Worm (Caenorhabditis elegans) whole organism, dauer: ENCODE measurements around the gene penr-1.

Experiments used
- unc-62 ChIP-seq: sonication (generic microtip); optimal IDR thresholded peaks from 2 replicates; lab custom pipeline; 2017; ENCODE audit warnings: missing biosample characterization, missing genetic modification reagents, missing genetic modification characterization

Gene penr-1

DNA sequence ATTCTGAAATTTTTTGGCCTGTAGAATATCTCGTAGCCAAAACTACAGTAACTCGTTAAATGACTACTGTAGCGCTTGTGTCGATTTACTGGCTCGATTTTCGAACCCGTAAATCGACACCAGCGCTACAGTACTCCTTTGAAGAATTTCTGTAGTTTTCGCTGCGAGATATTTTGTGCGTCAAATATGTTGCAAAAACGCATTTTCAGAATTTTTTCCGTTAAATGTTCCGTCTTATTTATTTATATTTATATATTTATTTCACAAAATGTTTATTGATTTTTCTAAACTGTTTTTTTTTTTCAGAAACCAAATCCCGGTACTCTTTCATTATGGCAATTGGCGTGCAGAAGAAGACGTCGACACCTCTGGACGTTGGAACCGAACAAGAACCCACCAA, 4.5 kb downstream of the penr-1 start, which contains the start of gene natc-2:
TSS of gene natc-2 (plus strand) at position 301 of the 400 bp plus-strand sequence.
- TF ChIP-seq unc-62 (GFP tag; lab: Kevin White, UChicago) = no peak

DNA sequence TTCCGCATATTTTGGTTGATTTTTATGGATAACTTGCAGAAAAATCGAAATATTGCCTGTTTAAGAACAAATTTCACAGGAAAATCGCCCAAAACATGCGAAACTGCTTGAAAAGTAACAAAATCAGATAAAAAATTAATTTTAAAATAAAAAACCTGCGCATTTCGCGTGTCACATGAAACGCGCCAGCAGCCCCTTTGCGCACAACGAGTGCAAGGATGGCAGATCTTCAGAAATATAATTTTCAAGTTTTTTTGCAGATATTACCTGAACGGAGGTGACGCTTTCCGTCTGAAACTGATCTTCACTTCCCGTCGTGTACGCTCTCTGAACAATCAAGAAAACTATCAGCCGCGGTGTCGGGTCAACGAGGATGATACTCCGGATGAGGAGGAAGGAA, 5.7 kb downstream of the penr-1 start:
- TF ChIP-seq unc-62 (GFP tag; lab: Kevin White, UChicago) = no peak

DNA sequence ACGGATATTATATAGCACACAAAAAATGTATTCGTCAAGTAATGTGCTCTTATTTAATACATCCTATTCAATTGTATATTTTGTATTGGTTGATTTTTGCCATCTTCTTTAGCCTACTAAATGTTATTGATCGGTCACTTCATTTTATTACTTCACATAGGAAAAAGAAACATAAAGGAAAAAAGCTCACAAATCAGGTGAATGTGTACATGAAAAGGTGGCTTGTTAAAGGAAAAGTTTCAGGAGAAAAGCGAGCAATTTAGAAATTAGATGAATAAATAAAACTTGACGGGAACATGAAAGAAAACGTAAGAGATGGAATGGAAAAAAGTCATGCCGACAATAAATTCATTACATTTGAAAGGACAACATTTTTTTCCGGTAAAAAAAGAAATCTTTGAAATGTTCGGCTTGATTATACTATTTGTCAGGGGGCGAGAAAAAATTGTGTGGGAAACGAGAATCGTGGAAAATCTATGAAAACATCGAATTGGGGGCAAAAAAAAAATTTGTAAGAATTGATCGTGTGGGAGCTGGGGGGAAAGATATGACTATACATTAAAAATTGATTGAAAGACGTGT, 6.2 kb downstream of the penr-1 start:
- TF ChIP-seq unc-62 (GFP tag; lab: Kevin White, UChicago) = no peak

DNA sequence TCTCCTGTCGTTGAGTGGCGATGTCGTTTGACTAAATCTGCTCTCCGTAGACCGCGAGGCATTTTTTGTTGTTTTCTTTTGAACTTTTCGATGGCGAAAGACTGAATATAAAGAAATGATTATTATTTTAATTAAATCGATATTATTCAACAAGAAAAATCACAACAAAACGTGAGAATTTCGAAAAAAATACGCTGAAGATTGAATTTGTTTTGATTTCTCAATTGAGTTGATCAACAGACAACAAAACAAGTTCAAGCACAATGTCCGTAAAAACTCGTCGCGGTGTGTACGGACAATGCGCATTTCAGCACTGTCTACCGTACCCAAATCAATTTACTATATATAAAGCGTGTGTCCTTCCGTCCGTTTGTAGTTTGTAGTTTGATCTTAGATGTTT, 8.7 kb downstream of the penr-1 start, which contains the start of gene B0238.9:
TSS of gene B0238.9 (minus strand) at position 101 of the 400 bp plus-strand sequence.
- TF ChIP-seq unc-62 (GFP tag; lab: Kevin White, UChicago) = no peak

DNA sequence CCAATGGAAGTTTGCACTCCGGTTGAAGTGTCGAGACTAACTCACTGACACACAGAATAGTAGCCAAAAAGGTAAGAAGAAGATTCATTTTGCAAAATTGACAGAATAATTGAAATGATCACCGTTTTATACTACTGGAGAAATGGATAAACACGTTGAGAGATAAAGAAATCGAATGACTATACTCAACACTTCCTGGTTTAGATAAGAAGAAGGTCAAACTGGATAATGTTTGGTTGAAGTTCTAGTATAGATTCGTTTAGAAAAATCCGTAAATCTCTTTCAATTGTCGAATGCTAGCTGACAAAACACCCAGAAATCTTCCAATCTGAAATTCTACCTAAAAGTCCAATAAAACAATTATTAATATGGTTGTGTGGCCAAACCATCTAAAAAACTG, 18.0 kb downstream of the penr-1 start, which contains the start of gene Y49G5A.1:
TSS of gene Y49G5A.1 (minus strand) at position 101 of the 400 bp plus-strand sequence.
- no peak for TF ChIP-seq unc-62 (GFP tag; lab: Kevin White, UChicago)

DNA sequence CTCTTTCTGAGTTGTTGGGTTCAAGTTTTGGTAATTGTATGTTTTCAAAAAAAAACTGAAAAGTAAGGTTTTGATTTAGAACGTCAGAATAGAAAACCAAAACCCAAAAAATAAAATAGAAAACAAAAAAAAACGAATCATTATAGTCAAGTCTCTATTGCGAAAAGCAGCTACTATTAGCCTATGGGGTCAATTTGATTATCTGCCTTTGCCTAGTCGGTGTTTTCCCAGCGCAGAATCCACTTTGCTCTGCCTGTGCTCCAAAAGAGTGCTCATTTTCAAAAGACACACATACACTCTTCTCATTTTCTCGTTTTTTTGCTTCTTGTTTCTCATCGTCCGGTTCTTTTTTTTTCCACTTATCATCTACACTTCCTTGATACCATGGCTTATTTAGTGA, 19.4 kb downstream of the penr-1 start:
- no peak for TF ChIP-seq unc-62 (GFP tag; lab: Kevin White, UChicago)

DNA sequence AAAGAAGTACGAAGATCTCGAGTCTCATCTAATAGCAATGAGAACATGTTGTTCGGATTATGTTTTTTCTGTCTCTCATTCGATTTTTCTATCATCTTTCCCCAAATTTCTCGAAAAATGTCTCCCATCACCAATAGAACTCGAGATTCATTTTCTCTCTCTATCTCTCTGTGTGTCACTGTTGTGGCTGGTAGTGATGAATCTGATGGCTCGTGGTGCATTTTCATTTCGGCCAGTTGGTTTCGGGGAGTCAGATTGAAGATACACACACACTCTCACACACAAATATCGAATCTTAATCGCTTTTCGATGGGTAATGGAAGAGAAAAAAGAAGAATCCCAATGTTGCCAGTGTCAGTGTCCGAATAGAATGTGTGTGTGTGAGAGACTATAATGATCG, 26.7 kb downstream of the penr-1 start:
- TF ChIP-seq unc-62 (GFP tag; lab: Kevin White, UChicago) = no peak

DNA sequence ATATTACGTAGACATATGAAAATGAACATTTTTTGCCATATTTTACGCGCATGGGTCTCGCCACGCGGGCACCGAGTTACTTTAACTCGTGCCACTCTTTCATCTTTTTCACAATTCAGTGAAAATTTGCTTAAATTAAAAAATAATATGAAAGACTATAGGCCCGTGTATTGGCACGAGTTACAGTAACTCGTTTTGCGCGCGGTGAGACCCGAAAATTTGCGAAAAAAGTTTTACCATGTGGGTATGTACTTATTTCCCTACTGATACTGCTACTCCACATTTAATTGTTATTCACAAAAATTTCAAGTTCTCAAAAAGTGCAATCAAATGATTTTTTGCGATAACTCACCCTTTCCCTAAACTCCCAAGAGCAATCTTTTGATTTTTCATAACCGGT, 28.5 kb downstream of the penr-1 start:
- TF ChIP-seq unc-62 (GFP tag; lab: Kevin White, UChicago) = no peak

DNA sequence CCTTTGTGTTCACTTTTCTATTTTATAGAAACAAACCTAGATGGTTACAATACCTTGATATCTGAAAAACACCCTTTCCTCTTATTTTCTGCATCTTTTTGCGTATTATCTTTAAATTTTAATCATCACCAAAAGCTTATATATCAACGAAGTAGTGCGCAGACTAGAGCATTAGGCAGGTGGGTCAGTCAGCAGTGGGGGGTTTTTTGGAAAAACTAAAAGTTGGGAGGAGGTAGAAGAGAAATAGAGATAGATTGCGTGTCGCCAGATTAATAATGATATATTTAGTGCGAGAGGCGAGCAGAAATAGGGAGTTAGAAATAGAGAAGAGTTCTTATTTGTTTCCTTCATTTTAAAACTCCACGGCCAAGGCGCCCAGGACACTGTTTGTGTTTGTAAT, 31.9 kb downstream of the penr-1 start:
- no peak for TF ChIP-seq unc-62 (GFP tag; lab: Kevin White, UChicago)

DNA sequence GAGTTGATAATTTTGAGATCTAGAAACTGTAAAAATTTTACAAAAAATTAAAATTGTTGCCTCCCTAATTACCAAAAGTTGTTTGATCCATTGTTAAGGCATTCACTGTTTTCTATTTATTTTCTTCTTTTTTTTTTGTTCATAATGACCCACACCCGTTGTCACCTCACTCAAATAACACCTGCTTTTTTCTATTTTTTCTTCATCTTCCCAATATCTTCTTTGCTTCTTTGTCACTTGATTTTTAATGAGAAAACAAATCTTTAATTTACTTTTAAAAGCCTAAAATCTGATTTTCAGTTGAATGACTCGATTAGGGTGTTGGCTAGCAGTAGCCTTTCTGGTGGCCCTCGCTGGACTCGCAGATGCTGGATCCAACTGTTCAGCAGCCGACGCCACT, 34.1 kb downstream of the penr-1 start, which contains the start of gene ncx-2:
TSS of gene ncx-2 (plus strand) at position 301 of the 400 bp plus-strand sequence.
- TF ChIP-seq unc-62 (GFP tag; lab: Kevin White, UChicago) = no peak

DNA sequence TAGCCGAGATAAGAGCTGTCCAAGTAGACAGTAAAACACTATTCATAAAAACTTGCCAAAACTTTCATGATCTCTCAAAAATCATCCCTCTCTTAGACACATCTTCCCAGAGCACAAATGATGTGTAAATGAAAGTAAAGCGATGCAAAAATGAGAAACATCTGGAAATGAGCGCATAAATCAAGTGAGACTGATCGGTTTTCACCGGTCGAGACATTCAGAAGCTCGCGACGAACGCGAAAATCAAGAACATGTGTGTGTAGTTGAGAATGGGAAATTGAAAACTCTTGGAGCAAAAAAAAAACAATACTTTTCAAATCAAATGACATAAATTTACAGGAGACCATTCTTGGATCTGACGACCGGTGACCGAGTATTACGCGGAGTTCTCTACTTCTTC, 35.1 kb downstream of the penr-1 start:
- TF ChIP-seq unc-62 (GFP tag; lab: Kevin White, UChicago) = no peak

DNA sequence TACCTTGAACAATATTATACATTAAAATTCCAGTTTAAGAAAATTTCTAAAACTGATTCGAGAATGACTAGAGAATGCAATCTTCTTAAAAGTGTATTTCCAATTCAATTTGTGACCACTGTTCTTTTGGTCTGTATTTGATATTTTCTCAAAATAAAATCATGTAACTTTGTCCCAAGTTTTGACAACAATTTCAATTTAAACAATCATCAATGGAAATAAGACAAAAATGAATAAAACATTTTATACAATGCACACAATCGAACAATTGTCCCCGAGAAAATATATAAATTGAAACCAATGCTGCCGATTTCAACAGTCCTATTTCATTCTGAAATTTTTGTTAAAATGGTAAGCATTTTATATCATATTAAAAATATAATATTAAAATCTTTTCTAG, 42.4 kb downstream of the penr-1 start, which contains the start of gene C10G8.4:
TSS of gene C10G8.4 (plus strand) at position 301 of the 400 bp plus-strand sequence.
- no peak for TF ChIP-seq unc-62 (GFP tag; lab: Kevin White, UChicago)

DNA sequence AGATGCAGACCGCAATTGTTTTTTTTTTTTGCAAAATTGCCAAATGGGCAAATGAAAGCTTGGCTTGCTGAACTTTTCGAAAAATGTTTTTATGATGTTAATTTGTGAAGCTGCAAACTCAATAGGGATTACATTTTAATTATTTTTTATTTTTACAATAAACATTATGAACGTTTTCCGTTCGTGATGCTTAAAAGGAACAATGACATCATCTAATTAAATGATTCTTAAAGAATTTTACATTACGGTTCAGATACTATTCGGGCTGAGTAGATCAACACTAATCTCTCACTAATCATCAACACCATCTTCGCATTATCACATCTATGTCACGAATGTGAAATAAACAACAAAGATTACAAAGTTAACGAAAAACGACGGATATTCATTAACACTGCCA, 43.2 kb downstream of the penr-1 start, which contains the start of gene C10G8.3:
TSS of gene C10G8.3 (plus strand) at position 301 of the 400 bp plus-strand sequence.
- TF ChIP-seq unc-62 (GFP tag; lab: Kevin White, UChicago) = no peak

DNA sequence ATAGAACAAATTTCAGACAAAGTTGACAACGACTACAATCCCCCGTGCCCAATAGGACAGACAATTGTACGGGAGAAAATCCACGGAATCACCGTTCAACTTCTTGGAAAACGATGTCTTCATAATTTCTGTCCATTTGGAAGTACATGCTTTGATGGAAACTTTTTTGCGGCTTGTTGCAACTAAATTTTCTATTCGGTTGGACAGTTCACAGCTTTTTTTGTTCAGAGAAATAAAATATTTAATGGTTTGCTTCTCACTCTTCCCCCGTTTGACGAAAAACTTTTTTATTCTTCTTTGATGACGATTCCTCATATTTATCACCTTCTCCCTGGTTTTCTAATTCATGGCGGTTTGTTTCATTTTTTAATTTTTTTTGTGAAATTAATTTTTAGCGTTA, 44.8 kb downstream of the penr-1 start, which contains the start of gene C10G8.2:
TSS of gene C10G8.2 (plus strand) at position 301 of the 400 bp plus-strand sequence.
- no peak for TF ChIP-seq unc-62 (GFP tag; lab: Kevin White, UChicago)

DNA sequence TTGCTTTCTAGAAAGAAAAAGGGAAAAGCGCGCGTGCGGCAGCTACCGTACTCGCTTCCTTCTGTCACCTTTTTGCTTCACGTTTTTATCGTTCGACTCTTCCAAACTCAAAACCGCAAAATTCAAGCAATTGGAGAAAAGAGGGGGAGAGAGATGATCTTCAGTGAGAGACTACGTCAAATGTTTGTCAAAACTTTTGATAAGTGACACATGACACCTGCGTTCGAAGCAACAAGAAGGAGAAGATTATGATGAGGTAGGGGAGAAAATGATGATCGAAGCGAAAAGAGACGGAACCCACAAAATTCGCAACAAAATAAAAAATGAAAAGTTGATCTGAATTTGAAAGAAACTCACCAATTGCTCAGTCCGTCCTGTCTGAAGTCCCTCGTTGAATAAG, 49.1 kb downstream of the penr-1 start:
- TF ChIP-seq unc-62 (GFP tag; lab: Kevin White, UChicago) = no peak

DNA sequence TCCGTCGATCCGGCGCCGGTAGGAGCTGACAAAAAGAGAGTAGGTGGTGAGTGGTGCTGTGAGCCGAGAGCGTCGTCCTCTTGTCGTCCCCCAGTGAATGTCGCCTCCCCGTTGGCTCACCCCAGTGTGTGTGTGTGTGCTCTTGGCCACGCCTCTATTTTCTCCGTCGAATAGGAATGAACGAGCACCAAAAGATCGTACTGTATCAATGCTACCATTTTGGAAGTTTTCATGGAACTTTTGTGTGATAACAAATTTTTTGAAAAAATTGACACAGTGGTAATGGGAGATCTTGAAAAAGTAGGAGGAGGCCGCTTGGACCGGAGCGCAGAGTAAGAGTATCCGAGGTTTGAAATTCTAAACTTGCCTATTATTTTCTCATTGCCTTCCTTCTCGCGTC, 50.2 kb downstream of the penr-1 start, which contains the start of gene ceh-34:
TSS of gene ceh-34 (minus strand) at position 101 of the 400 bp plus-strand sequence.
- TF ChIP-seq unc-62 (GFP tag; lab: Kevin White, UChicago) = no peak
